Worm (Caenorhabditis elegans) whole organism, mixed stage, embryonic: ENCODE data around the gene mecr-1.
A peak's percentile ranks its signal among the peaks of the same experiment; 100 is the strongest.

Experiments used
- blmp-1 ChIP-seq: fragments of 150-350 bp; optimal IDR thresholded peaks from 2 replicates; lab custom pipeline; 2014; ENCODE audit warnings: missing biosample characterization, missing genetic modification characterization
- ces-1 ChIP-seq: fragments of 150-350 bp; optimal IDR thresholded peaks from 2 replicates; lab custom pipeline; 2014; ENCODE audit warnings: missing biosample characterization, missing genetic modification reagents, missing genetic modification characterization
- drap-1 ChIP-seq: fragments of 200-800 bp; sonication (Bioruptor generic); optimal IDR thresholded peaks from 3 replicates; lab custom pipeline; 2018; ENCODE audit warnings: mild to moderate bottlenecking, missing genetic modification characterization, missing compliant biosample characterization
- elt-1 ChIP-seq: sonication (generic microtip); optimal IDR thresholded peaks from 2 replicates; lab custom pipeline; 2017; ENCODE audit warnings: missing genetic modification characterization, mild to moderate bottlenecking, missing compliant biosample characterization, antibody characterized with exemption, moderate library complexity, borderline replicate concordance; ENCODE audit not compliant: insufficient read depth
- ham-2 ChIP-seq: fragments of 200-800 bp; sonication (Bioruptor generic); optimal IDR thresholded peaks from 2 replicates; lab custom pipeline; 2018; ENCODE audit warnings: mild to moderate bottlenecking, missing genetic modification characterization, missing compliant biosample characterization
- lin-13 ChIP-seq: fragments of 150-350 bp; optimal IDR thresholded peaks from 2 replicates; lab custom pipeline; 2014; ENCODE audit warnings: missing biosample characterization, missing genetic modification characterization
- nhr-12 ChIP-seq: fragments of 150-350 bp; optimal IDR thresholded peaks from 2 replicates; lab custom pipeline; 2014; ENCODE audit warnings: missing biosample characterization, missing genetic modification characterization
- nhr-237 ChIP-seq: fragments of 150-350 bp; optimal IDR thresholded peaks from 2 replicates; lab custom pipeline; 2014; ENCODE audit warnings: missing biosample characterization, missing genetic modification characterization
- nhr-28 ChIP-seq: fragments of 150-350 bp; optimal IDR thresholded peaks from 2 replicates; lab custom pipeline; 2014; ENCODE audit warnings: missing biosample characterization, missing genetic modification characterization
- nhr-76 ChIP-seq: sonication (generic microtip); optimal IDR thresholded peaks from 2 replicates; lab custom pipeline; 2017; ENCODE audit warnings: missing biosample characterization, missing genetic modification characterization
- snpc-4 ChIP-seq: fragments of 150-350 bp; optimal IDR thresholded peaks from 2 replicates; lab custom pipeline; 2014; ENCODE audit warnings: missing biosample characterization, missing genetic modification characterization
- unc-39 ChIP-seq: fragments of 150-350 bp; optimal IDR thresholded peaks from 2 replicates; lab custom pipeline; 2014; ENCODE audit warnings: missing biosample characterization, missing genetic modification characterization
- unc-62 ChIP-seq: fragments of 150-350 bp; optimal IDR thresholded peaks from 2 replicates; lab custom pipeline; 2014; ENCODE audit warnings: missing biosample characterization, missing genetic modification reagents, missing genetic modification characterization
- ztf-11 ChIP-seq: fragments of 150-350 bp; optimal IDR thresholded peaks from 2 replicates; lab custom pipeline; 2014; ENCODE audit warnings: missing biosample characterization, missing genetic modification characterization

ce11 chrII:13156971-13157370, 30.1 kb downstream of the mecr-1 start, which contains the start of the genes hpr-17 and F32A11.1:
- peak; percentile 42 for TF ChIP-seq ces-1 (GFP tag; lab: Kevin White, UChicago)
- peak; percentile 56 for TF ChIP-seq nhr-237 (tag; lab: Kevin White, UChicago)
- no peak for TF ChIP-seq drap-1
- TF ChIP-seq nhr-12 (tag; lab: Kevin White, UChicago) = no peak
- TF ChIP-seq elt-1 (tag; lab: Kevin White, UChicago) = no peak
- no peak for TF ChIP-seq unc-39 (tag; lab: Kevin White, UChicago)
- TF ChIP-seq snpc-4 (tag; lab: Kevin White, UChicago) = no peak
- TF ChIP-seq lin-13 (tag; lab: Kevin White, UChicago) = peak; percentile 58
- no peak for TF ChIP-seq unc-62 (GFP tag; lab: Kevin White, UChicago)
- TF ChIP-seq nhr-28 (tag; lab: Kevin White, UChicago) = no peak
- peak; percentile 22 for TF ChIP-seq ztf-11 (tag; lab: Kevin White, UChicago)
- TF ChIP-seq ham-2 (GFP tag; lab: Kevin White, UChicago) = no peak
- no peak for TF ChIP-seq nhr-76 (tag; lab: Kevin White, UChicago)
- TF ChIP-seq blmp-1 (tag; lab: Kevin White, UChicago) = no peak
